Fruit fly (Drosophila melanogaster) whole organism: Measurements from ENCODE around the gene CG6928.

Experiments used
- Dll ChIP-seq: fragments of >200 bp; optimal IDR thresholded peaks from 2 replicates; lab custom pipeline; 2017
- psq ChIP-seq: fragments of >200 bp; optimal IDR thresholded peaks from 2 replicates; lab custom pipeline; 2017

DNA sequence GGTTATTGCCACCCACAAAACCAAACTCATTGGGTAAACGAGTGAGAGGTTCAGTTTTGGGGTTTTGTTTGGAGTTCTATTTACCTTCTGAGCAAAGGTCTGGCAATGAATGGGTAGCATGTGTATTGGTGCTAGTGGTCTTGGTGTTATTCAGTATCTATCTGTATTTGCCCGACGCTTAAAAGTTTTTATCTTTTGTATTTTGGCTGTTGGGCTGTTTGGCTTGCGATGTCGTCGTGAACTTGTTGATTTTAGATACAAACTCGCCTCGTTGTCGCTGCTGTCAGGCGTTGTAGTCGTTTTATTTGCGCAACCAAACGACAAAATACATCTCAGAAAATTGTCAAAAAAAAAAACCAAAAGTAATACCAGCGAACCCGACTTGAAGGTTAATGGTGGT, 42.5 kb downstream of the CG6928 start:
- TF ChIP-seq psq: no peak
- no peak for TF ChIP-seq Dll
